Fruit fly (Drosophila melanogaster): ENCODE measurements around the gene Fer2LCH.
A peak's percentile ranks its signal among the peaks of the same experiment; 100 is the strongest.

The Fer2LCH gene

DNA sequence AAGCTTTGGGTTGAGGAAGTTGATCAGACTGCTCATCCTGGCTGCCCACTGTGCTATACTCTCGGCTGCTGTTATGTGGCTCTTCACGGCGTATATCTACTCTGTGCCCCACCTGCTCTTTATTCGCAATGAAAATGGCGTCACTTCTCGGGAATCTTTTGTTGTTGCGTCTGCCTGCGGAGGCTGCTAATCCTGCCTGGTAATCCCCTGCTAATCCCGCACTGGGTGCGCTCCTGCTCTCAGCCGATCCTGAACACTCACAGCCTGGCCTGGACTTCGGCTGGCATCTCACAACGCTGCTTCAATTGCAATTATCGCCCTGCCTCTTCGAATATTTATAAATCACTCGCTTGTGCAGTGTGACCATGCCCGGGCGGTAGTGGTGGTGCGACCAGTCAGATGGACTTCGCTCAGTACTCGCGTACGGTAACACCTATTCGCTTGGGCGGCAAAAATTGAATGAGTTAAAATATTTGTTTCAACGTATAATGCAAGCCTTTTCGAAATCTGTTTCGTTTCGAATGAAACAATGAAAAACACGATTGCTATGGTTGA, 40.3 kb downstream of the Fer2LCH start, which contains the start of gene CG2218:
TSS of gene CG2218 (minus strand) at position 472 of the 555 bp plus-strand sequence.
- TF ChIP-seq CG9705 (GFP tag; optimal IDR thresholded peaks at IDR 0.05) (no peak), ey (GFP tag; optimal IDR thresholded peaks at IDR 0.05) (no peak), Myc (optimal IDR thresholded peaks at IDR 0.05) (no peak), sv (GFP tag; optimal IDR thresholded peaks at IDR 0.05) (no peak), br (GFP tag; optimal IDR thresholded peaks at IDR 0.05) (no peak), Vsx2 (GFP tag; optimal IDR thresholded peaks at IDR 0.05; ENCODE audit: partially characterized antibody) (no peak), Hr83 (GFP tag; optimal IDR thresholded peaks at IDR 0.05; ENCODE audit: poor library complexity, severe bottlenecking) (peak; percentile 25), Rel (GFP tag; optimal IDR thresholded peaks at IDR 0.05) (no peak), Rel (tag; optimal IDR thresholded peaks at IDR 0.05) (peak; percentile 63), HLH106 (tag; optimal IDR thresholded peaks at IDR 0.05) (peak; percentile 3), psq (GFP tag; optimal IDR thresholded peaks at IDR 0.05) (no peak), CrebA (GFP tag; optimal IDR thresholded peaks at IDR 0.05; ENCODE audit: borderline replicate concordance) (no peak), CG32264 (GFP tag; optimal IDR thresholded peaks at IDR 0.05) (no peak), woc (GFP tag; optimal IDR thresholded peaks at IDR 0.05) (no peak), tai (GFP tag; optimal IDR thresholded peaks at IDR 0.05) (no peak), jim (GFP tag; optimal IDR thresholded peaks at IDR 0.05) (no peak), dl (GFP tag; optimal IDR thresholded peaks at IDR 0.05; ENCODE audit: insufficient read depth in 1 of 2, partially characterized antibody in 2 of 2) (no peak), Dif (GFP tag; optimal IDR thresholded peaks at IDR 0.05; ENCODE audit: partially characterized antibody) (no peak), rgr (GFP tag; optimal IDR thresholded peaks at IDR 0.05) (peak; percentile 13), N (GFP tag; optimal IDR thresholded peaks at IDR 0.05) (no peak)

DNA sequence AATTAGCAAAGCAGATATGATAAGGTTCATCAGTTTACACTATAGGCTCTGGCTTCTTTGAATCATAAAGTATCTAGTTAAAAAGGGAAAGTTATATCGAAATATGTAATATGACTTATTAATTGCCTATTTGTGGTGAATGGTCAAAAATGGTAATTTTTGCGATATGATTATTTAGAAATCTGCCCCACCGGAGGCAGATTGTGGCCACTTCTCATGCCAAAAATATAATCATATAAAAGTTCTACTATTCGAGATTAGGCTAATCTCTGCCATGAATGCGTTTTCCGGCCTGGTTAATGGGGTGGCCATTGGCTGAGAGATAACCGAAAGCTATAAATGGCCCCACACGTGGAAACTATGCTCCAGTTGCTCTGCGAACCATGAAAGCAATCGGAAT, 40.9 kb downstream of the Fer2LCH start, which contains the start of gene CG15533:
TSS of gene CG15533 (plus strand) at position 362 of the 400 bp plus-strand sequence.
- TF ChIP-seq CrebA (GFP tag; optimal IDR thresholded peaks at IDR 0.05; ENCODE audit: borderline replicate concordance): no peak

DNA sequence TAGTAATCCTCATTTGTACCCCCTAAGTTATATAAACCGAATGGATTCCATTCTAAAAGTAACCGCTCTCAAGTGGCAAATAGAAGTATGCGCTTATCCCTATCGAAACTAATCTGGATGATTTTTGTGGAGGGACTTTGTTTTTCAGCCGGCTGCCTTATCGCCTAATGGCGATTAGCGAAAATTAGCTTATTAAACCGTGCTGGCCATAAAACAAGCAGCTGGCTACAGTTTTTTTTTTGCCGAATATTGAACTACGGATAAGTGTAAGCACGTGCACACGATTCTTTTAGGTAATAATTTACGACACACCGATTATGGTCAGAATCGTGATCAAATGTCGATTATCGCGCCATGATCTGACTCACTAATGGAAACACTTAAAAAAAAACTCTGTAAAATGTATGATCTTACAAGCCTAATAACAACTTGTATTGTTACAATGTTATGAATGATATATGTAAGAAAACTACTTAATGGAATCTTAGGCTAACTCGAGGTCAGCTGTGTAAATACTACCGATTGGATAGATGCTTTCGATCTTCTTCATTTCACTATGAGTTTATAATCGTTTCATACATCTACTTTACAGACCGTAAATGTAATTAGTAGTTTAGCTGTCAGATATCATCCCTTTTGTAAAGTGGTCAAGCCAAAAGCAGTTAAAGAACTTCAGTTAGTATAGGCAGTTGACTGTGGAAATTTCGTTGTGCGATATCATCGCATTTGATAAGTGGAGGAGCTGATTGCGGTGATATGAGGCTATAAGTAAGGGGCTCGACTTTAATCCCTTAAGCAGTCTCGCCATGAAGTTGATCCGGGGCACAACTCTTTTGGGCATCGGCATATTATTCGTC, 43.9 kb downstream of the Fer2LCH start, which contains the start of gene CG15534:
TSS of gene CG15534 (plus strand) at position 807 of the 857 bp plus-strand sequence.
- no peak for TF ChIP-seq HLH106 (tag; optimal IDR thresholded peaks at IDR 0.05)
- peak; percentile 88 for TF ChIP-seq Vsx2 (GFP tag; optimal IDR thresholded peaks at IDR 0.05; ENCODE audit: partially characterized antibody)
- TF ChIP-seq dl (GFP tag; optimal IDR thresholded peaks at IDR 0.05; ENCODE audit: insufficient read depth in 1 of 2, partially characterized antibody in 2 of 2): no peak
- no peak for TF ChIP-seq Myc (optimal IDR thresholded peaks at IDR 0.05)
- no peak for TF ChIP-seq pan (optimal IDR thresholded peaks at IDR 0.05)
- TF ChIP-seq dmrt93B (GFP tag; optimal IDR thresholded peaks at IDR 0.05): no peak
- TF ChIP-seq Rel (GFP tag; optimal IDR thresholded peaks at IDR 0.05): no peak
- peak; percentile 30 for TF ChIP-seq Rel (tag; optimal IDR thresholded peaks at IDR 0.05)

All from whole organism, wandering third instar larva.